Fruit fly (Drosophila melanogaster) whole organism: ENCODE measurements around the gene CG32119.

Source experiments
- CG8478 ChIP-seq: fragments of >200 bp; optimal IDR thresholded peaks from 2 replicates; lab custom pipeline; 2018; ENCODE audit warnings: inconsistent platforms
- Dll ChIP-seq: fragments of >200 bp; optimal IDR thresholded peaks from 2 replicates; lab custom pipeline; 2017
- EcR ChIP-seq, 2 experiments: fragments of >200 bp; optimal IDR thresholded peaks; 2 replicates each; lab custom pipeline; 2017; ENCODE audit warnings: missing biosample characterization in 2 of 2, missing genetic modification characterization in 2 of 2, missing genetic modification reagents in 2 of 2
- pan ChIP-seq: fragments of >200 bp; optimal IDR thresholded peaks from 2 replicates; lab custom pipeline; 2017
- psq ChIP-seq: fragments of >200 bp; optimal IDR thresholded peaks from 2 replicates; lab custom pipeline; 2017
- usp ChIP-seq: fragments of >200 bp; optimal IDR thresholded peaks from 2 replicates; lab custom pipeline; 2017; ENCODE audit warnings: missing biosample characterization, missing genetic modification characterization, mixed read lengths

Gene CG32119

DNA sequence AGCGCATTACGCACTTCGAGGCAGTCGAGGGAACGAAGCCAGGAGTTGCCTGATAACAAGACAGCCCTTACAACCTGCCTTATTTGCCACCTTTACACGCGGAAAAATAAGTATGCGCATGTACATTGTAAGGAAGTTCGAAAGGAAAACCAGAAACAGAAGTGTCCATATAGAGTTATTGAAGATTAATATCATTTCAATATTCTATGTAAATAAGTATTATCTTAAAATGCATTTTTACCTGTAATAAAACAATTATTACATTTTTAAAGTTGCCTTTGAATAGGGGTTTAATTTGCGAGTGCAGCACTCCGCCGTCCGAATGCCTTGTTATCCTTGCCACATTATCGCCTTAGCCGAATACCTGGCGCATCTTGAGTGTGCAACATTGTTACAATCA is 31.1 kb downstream of the CG32119 start:
- TF ChIP-seq CG8478: no peak
- no peak for TF ChIP-seq usp
- TF ChIP-seq EcR (GFP tag; optimal IDR thresholded peaks at IDR 0.05; lab: Kevin White, UChicago): no peak
- no peak for TF ChIP-seq psq (lab: Kevin White, UChicago)
- TF ChIP-seq pan (lab: Kevin White, UChicago): no peak
- no peak for TF ChIP-seq Dll (lab: Kevin White, UChicago)

DNA sequence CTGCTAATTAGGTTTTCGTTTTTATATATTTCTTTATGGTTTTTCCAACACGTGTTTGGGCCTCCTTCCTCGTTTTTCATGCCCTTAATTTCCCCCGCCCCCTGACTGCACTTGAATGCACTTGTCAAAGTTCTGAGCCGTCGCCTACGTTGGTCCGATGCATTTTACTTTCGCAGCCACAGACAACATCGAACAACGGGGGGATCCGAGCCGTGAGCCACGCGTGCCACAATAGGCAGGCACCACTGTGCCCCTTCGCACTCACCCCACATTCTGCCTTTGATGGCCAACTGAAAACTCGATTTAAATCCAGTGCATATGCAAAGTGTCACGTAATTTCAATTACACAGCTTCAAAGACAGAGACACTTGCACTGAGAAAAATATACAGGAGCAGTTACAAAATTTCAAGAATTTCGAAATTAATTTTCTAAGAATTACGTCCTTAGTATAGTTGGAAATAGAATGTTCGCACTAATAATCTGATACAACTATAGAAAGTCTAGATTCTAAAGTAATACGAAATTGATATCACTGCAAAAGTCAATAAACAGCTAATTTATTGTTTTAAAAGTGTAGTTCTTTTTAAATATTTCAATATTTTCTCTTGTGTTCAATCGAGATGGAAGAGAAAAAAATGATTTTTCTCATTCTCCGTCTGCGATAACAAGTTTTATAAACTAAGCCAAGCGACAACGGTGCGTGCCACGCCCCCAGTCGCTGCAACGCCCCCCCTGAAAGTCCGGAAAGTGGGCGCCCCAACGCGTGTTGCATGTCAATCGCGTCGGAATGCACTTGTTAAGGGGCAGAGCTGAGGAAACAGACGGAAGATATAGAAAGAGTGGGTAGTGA is 33.7 kb downstream of the CG32119 start:
- TF ChIP-seq EcR (GFP tag; optimal IDR thresholded peaks at IDR 0.05; lab: Kevin White, UChicago): no peak
- TF ChIP-seq psq (lab: Kevin White, UChicago): no peak
- no peak for TF ChIP-seq usp
- no peak for TF ChIP-seq pan (lab: Kevin White, UChicago)
- no peak for TF ChIP-seq CG8478
- no peak for TF ChIP-seq Dll (lab: Kevin White, UChicago)

DNA sequence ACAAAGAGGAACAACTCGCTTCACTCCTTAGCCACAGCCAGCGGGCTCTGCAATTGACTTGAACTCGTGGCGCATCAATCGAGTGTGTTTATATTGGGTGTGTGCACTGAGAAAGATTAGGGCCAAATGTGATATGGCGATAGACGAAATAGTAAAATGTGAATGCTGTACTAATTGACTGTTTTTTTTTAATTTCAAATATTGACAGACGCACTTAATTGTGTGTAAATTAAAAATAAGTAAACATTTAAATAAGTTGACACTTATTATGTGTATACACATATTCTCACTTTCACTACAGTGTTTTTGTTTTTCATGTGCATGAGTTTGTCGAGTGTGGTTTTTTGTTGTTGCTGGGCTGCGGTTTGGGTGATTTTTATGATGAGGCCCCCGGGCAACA is 35.1 kb downstream of the CG32119 start:
- TF ChIP-seq psq (lab: Kevin White, UChicago): no peak
- TF ChIP-seq usp: no peak
- no peak for TF ChIP-seq Dll (lab: Kevin White, UChicago)
- TF ChIP-seq CG8478: no peak
- no peak for TF ChIP-seq EcR (GFP tag; optimal IDR thresholded peaks at IDR 0.05; lab: Kevin White, UChicago)
- no peak for TF ChIP-seq pan (lab: Kevin White, UChicago)

DNA sequence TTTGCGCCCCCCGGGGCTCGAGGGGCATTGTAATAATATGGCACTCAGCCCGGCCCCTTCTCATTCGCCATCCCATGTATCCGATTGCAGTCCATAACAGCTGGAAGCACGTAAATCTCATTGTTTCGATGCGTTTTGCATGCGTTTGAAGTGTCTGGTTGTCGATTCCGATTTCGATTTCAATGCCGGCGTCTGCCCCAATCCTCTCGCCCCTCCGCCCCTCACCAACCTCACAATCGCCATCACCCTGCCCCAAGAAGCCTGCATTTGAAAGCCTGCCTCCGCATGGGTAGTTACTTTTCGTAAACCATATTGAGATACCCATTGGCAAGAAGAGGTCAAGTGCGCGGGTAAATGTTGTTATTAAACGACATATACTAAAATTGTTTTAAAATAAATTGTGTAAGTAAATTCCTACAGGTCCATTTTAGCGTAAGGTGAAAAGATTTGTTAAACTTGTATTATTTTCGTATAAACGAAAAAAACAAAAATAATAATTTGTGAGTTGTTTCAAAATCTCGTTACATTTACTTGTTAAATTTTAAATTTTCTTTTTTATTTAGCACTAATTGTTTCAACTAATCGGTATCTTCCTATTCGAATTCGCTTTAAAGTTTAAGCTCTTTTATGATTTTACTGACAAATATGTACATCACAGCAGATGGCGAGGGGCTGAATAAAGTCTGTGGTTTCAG is 35.7 kb downstream of the CG32119 start:
- peak; percentile 81 for TF ChIP-seq pan (lab: Kevin White, UChicago)
- no peak for TF ChIP-seq usp
- peak; percentile 78 for TF ChIP-seq Dll (lab: Kevin White, UChicago)

DNA sequence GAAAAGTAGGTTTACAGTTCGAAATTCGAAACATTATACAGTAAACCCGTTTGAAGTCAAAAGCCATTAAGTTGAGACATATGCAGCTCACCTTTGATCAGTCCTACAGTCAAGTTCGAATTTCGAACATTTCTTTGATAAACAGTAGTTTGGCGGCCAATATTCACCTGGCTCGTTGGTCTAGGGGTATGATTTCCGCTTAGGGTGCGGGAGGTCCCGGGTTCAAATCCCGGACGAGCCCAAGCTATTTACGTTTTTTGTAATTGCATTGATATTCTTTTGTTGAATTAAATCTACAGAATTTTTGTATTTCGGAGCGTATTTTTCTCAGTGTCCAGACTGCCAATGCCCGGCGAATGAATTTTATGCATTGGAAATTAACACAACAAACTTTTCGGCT is 36.3 kb downstream of the CG32119 start:
- TF ChIP-seq Dll (lab: Kevin White, UChicago): no peak
- TF ChIP-seq usp: no peak
- TF ChIP-seq psq (lab: Kevin White, UChicago): no peak
- no peak for TF ChIP-seq pan (lab: Kevin White, UChicago)
- no peak for TF ChIP-seq CG8478
- TF ChIP-seq EcR (GFP tag; optimal IDR thresholded peaks at IDR 0.05; lab: Kevin White, UChicago): no peak

DNA sequence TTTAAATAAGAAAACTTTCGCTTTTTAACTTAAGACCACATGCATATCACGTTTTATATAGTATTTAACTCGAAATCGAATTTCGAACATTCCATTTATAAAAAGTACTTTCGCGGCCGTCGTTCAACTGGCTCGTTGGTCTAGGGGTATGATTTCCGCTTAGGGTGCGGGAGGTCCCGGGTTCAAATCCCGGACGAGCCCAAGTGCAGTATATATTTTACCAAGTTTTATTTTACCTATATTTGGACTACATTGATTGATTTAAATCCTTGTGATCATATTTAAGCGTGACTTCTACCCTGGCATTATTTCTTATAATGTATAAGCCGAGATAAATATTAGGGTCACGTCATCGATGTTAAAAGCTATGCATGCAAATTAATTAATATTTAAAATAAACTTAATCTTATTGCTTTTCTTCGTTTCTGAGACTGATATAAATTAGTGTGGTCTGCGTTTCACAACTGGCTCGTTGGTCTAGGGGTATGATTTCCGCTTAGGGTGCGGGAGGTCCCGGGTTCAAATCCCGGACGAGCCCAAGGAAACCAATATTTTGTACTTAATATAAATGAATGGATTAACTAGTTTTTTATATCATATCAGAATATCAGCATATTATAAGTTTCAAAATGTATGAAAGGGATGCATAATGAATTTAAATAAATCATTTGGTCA is 37.3 kb downstream of the CG32119 start:
- TF ChIP-seq usp (no peak), psq (lab: Kevin White, UChicago) (no peak), EcR (GFP tag; optimal IDR thresholded peaks at IDR 0.05; lab: Kevin White, UChicago) (no peak), CG8478 (no peak), pan (lab: Kevin White, UChicago) (no peak)

DNA sequence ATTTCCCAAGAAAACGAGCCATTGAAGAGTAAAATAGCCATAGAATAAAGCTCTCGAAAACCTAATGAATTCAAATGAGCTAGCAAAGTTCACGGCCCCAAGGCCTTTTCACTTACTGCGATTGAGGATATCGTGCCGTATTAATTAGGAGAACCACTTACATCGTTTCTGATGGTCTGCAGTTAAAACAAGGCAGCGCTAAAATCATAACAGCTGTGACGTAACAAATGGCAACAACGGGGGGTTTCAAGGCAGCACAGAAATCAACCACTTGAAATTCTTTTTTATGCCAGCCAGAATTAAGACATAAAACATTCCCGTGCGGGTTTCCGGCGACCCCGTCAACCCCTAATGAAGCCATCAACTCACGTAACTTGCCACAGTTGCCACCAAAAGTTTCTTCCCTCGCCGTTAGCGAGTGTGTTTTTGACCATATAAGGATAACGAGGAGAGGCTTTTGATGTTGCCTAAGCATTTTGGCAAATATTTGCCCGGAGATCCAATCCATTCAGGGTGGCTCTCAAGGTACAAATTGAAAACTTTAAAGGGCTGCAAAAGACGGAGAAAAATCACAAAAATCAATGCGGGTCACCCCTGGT is 38.4 kb downstream of the CG32119 start:
- TF ChIP-seq Dll (lab: Kevin White, UChicago) (no peak), psq (lab: Kevin White, UChicago) (no peak), usp (no peak), pan (lab: Kevin White, UChicago) (no peak), CG8478 (no peak), EcR (GFP tag; optimal IDR thresholded peaks at IDR 0.05; lab: Kevin White, UChicago) (no peak)

DNA sequence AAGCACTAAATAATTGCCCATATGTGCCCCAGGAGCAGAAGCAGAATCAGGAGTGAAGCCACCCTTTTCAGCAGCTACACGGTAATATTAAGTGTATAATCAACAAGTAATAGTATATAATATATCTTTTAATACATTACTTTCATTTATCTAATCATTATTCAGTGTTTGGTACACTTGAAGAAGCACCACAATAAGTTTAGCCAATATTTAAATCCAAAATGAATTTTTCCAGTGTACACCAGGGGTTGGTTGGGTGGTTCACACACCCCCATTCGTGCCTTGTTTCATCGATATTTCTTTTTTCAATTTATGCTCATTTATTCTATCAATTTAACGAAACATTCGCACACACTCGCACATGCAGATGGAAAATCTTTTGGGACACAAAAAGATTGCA is 51.0 kb downstream of the CG32119 start:
- no peak for TF ChIP-seq pan (lab: Kevin White, UChicago)
